Worm (Caenorhabditis elegans) whole organism, young adult: ENCODE results near the gene F07F6.1.

ENCODE experiments used
- B0336.3 ChIP-seq: fragments of 200-800 bp; sonication (Bioruptor generic); IDR thresholded peaks from 2 replicates; pipeline ENCODE4 v1.3.6; 2022; ENCODE audit warnings: missing genetic modification characterization, missing compliant biosample characterization
- F37B4.10 ChIP-seq: fragments of 200-800 bp; sonication (Bioruptor generic); IDR thresholded peaks from 2 replicates; pipeline ENCODE4 v1.3.6; 2022; ENCODE audit warnings: missing genetic modification characterization, missing compliant biosample characterization
- F39B2.1 ChIP-seq: fragments of 200-800 bp; sonication (Bioruptor generic); IDR thresholded peaks from 2 replicates; pipeline ENCODE4 v1.3.6; 2022; ENCODE audit warnings: missing genetic modification reagents, missing genetic modification characterization, missing compliant biosample characterization
- Y53G8AR.9 ChIP-seq: fragments of 200-800 bp; sonication (Bioruptor generic); conservative IDR thresholded peaks from 2 replicates; pipeline ENCODE4 v1.3.6; 2022; ENCODE audit warnings: missing genetic modification reagents, missing genetic modification characterization, missing compliant biosample characterization
- ZK185.1 ChIP-seq: sonication (generic microtip); optimal IDR thresholded peaks from 2 replicates; lab custom pipeline; 2016; ENCODE audit warnings: mild to moderate bottlenecking, missing genetic modification characterization, missing compliant biosample characterization; ENCODE audit not compliant: poor library complexity, severe bottlenecking
- ama-1 ChIP-seq, 3 experiments: fragments of 150-350 bp in 1 of 3; sonication (generic microtip) in 2 of 3; optimal IDR thresholded peaks; 2 replicates each; lab custom pipeline; 2014 to 2018; ENCODE audit warnings: missing biosample characterization in 2 of 3, missing genetic modification characterization in 2 of 3, missing genetic modification reagents in 2 of 3
- aptf-3 ChIP-seq: fragments of 200-800 bp; sonication (Bioruptor generic); IDR thresholded peaks from 2 replicates; pipeline ENCODE4 v1.3.6; 2022; ENCODE audit warnings: missing genetic modification characterization, missing compliant biosample characterization
- atf-7 ChIP-seq: sonication (generic microtip); optimal IDR thresholded peaks from 2 replicates; lab custom pipeline; 2017; ENCODE audit warnings: mild to moderate bottlenecking, missing genetic modification characterization, missing compliant biosample characterization
- bed-1 ChIP-seq: fragments of 200-800 bp; sonication (Bioruptor generic); IDR thresholded peaks from 2 replicates; pipeline ENCODE4 v1.3.6; 2022; ENCODE audit warnings: missing genetic modification reagents, missing genetic modification characterization, missing compliant biosample characterization
- ceh-91 ChIP-seq: fragments of 200-800 bp; sonication (Bioruptor generic); IDR thresholded peaks from 2 replicates; pipeline ENCODE4 v1.3.6; 2022; ENCODE audit warnings: missing genetic modification reagents, missing genetic modification characterization, missing compliant biosample characterization
- chd-7 ChIP-seq: sonication (generic microtip); optimal IDR thresholded peaks from 2 replicates; lab custom pipeline; 2016; ENCODE audit warnings: mild to moderate bottlenecking, missing genetic modification characterization, moderate library complexity, missing compliant biosample characterization
- die-1 ChIP-seq: sonication (generic microtip); optimal IDR thresholded peaks from 2 replicates; lab custom pipeline; 2016; ENCODE audit warnings: missing genotype, mild to moderate bottlenecking, missing genetic modification characterization, missing compliant biosample characterization
- hlh-12 ChIP-seq: sonication (generic microtip); optimal IDR thresholded peaks from 2 replicates; lab custom pipeline; 2016; ENCODE audit warnings: missing genetic modification characterization, missing compliant biosample characterization
- hmg-1.2 ChIP-seq: fragments of 200-800 bp; sonication (Bioruptor generic); IDR thresholded peaks from 2 replicates; pipeline ENCODE4 v1.3.6; 2022; ENCODE audit warnings: missing genetic modification reagents, missing genetic modification characterization, missing compliant biosample characterization
- hmg-20 ChIP-seq: fragments of 200-800 bp; sonication (Bioruptor generic); IDR thresholded peaks from 2 replicates; pipeline ENCODE4 v1.3.6; 2022; ENCODE audit warnings: missing genetic modification reagents, missing genetic modification characterization, missing compliant biosample characterization
- let-526 ChIP-seq: fragments of 200-800 bp; sonication (Bioruptor generic); IDR thresholded peaks from 2 replicates; pipeline ENCODE4 v1.3.6; 2022; ENCODE audit warnings: missing genetic modification reagents, missing genetic modification characterization, missing compliant biosample characterization
- let-607 ChIP-seq, 2 experiments: fragments of 200-800 bp in 1 of 2; sonication (Bioruptor generic) in 1 of 2; sonication (generic microtip) in 1 of 2; optimal IDR thresholded peaks; 2 replicates each; lab custom pipeline; 2016 to 2018; ENCODE audit warnings: mild to moderate bottlenecking in 2 of 2, missing compliant biosample characterization in 2 of 2, missing genetic modification characterization in 2 of 2, moderate library complexity in 2 of 2, missing genotype in 1 of 2
- lin-26 ChIP-seq: fragments of 200-800 bp; sonication (Bioruptor generic); IDR thresholded peaks from 2 replicates; pipeline ENCODE4 v1.3.6; 2022; ENCODE audit warnings: missing genetic modification reagents, missing genetic modification characterization, missing compliant biosample characterization
- lsy-27 ChIP-seq: sonication (generic microtip); optimal IDR thresholded peaks from 2 replicates; lab custom pipeline; 2017; ENCODE audit warnings: missing genetic modification characterization, mild to moderate bottlenecking, missing compliant biosample characterization, antibody characterized with exemption, missing genotype, borderline replicate concordance; ENCODE audit not compliant: insufficient read depth
- madf-6 ChIP-seq: fragments of 200-800 bp; sonication (Bioruptor generic); IDR thresholded peaks from 2 replicates; pipeline ENCODE4 v1.3.6; 2022; ENCODE audit warnings: missing genetic modification reagents, missing genetic modification characterization, missing compliant biosample characterization
- madf-8 ChIP-seq: fragments of 200-800 bp; sonication (Bioruptor generic); conservative IDR thresholded peaks from 2 replicates; pipeline ENCODE4 v1.3.6; 2022; ENCODE audit warnings: missing genetic modification reagents, missing genetic modification characterization, missing compliant biosample characterization
- mes-4 ChIP-seq: sonication (generic microtip); optimal IDR thresholded peaks from 2 replicates; lab custom pipeline; 2016; ENCODE audit warnings: missing genotype, missing genetic modification characterization, missing compliant biosample characterization
- nhr-27 ChIP-seq: fragments of 200-800 bp; sonication (Bioruptor generic); optimal IDR thresholded peaks from 2 replicates; lab custom pipeline; 2018; ENCODE audit warnings: mild to moderate bottlenecking, missing genetic modification characterization, moderate library complexity, missing compliant biosample characterization
- pbrm-1 ChIP-seq: fragments of 200-800 bp; sonication (Bioruptor generic); IDR thresholded peaks from 2 replicates; pipeline ENCODE4 v1.3.6; 2022; ENCODE audit warnings: missing genetic modification reagents, missing genetic modification characterization, missing compliant biosample characterization
- pha-4 ChIP-seq: fragments of 150-350 bp; sonication (generic microtip); optimal IDR thresholded peaks from 2 replicates; lab custom pipeline; 2014; ENCODE audit warnings: missing biosample characterization, missing genetic modification reagents, missing genetic modification characterization
- rec-8 ChIP-seq, 2 experiments: sonication (generic microtip); optimal IDR thresholded peaks; 2 replicates each; lab custom pipeline; 2016; ENCODE audit warnings: mild to moderate bottlenecking in 2 of 2, missing genetic modification characterization in 2 of 2, missing genetic modification reagents in 2 of 2, missing genotype in 2 of 2, missing biosample characterization in 1 of 2, missing compliant biosample characterization in 1 of 2, moderate library complexity in 1 of 2
- rpc-1 ChIP-seq, 2 experiments: fragments of 150-350 bp in 1 of 2; sonication (generic microtip) in 1 of 2; optimal IDR thresholded peaks; 2 replicates each; lab custom pipeline; 2014 to 2018; ENCODE audit warnings: missing biosample characterization in 1 of 2, missing genetic modification characterization in 1 of 2, missing genetic modification reagents in 1 of 2, missing genotype in 1 of 2
- snpc-1.3 ChIP-seq: sonication (generic microtip); optimal IDR thresholded peaks from 2 replicates; lab custom pipeline; 2017; ENCODE audit warnings: missing genetic modification characterization, mild to moderate bottlenecking, missing compliant biosample characterization, antibody characterized with exemption, moderate library complexity, missing genotype, missing genetic modification reagents; ENCODE audit not compliant: insufficient read depth
- sptf-2 ChIP-seq: fragments of 200-800 bp; sonication (Bioruptor generic); optimal IDR thresholded peaks from 2 replicates; lab custom pipeline; 2018; ENCODE audit warnings: mild to moderate bottlenecking, missing genetic modification characterization, missing compliant biosample characterization
- tbp1 ChIP-seq: fragments of 200-800 bp; sonication (Bioruptor generic); optimal IDR thresholded peaks from 2 replicates; lab custom pipeline; 2018; ENCODE audit warnings: mild to moderate bottlenecking, missing genetic modification characterization, missing compliant biosample characterization
- unc-130 ChIP-seq: sonication (generic microtip); optimal IDR thresholded peaks from 2 replicates; lab custom pipeline; 2016; ENCODE audit warnings: missing genetic modification reagents, missing genetic modification characterization, missing compliant biosample characterization
- unc-62 ChIP-seq: fragments of 150-350 bp; optimal IDR thresholded peaks from 2 replicates; lab custom pipeline; 2014; ENCODE audit warnings: missing biosample characterization, missing genetic modification reagents, missing genetic modification characterization

Gene F07F6.1

DNA sequence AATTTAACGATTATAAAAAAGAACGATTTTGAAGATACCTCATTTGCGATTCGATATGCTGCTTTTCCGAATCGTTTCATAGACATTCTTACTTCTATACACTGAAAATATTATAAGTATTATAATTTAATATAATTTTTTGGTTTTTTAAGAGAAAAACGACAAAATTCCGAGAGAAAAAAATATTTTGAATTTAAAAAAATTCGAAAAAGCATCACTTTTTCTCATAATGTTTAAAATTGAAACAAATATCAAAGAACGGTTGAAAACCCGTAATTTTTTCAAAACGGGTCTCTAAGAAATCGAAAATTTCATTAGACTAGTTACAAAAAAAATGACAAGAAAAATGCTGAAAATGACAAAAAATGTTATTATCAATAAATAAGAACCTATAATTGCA, 42.1 kb upstream of the F07F6.1 start, which contains the start of gene pink-1:
TSS of gene pink-1 (minus strand) at position 101 of the 400 bp plus-strand sequence.
- TF ChIP-seq lsy-27 (tag; lab: Kevin White, UChicago), result no peak

- TF ChIP-seq hmg-1.2 (GFP tag; lab: Robert Waterston, UW), result peak; percentile 83; the same call in 1 of the 2 replicates
- no peak for TF ChIP-seq F37B4.10 (GFP tag; lab: Robert Waterston, UW)
- no peak for TF ChIP-seq ceh-91 (GFP tag; lab: Robert Waterston, UW)
Observed at ce11 chrII:5398779-5399178, 38.9 kb upstream of the F07F6.1 start, which contains the start of gene fbxl-3. TSS of gene fbxl-3 (minus strand) at chrII:5398902.

DNA sequence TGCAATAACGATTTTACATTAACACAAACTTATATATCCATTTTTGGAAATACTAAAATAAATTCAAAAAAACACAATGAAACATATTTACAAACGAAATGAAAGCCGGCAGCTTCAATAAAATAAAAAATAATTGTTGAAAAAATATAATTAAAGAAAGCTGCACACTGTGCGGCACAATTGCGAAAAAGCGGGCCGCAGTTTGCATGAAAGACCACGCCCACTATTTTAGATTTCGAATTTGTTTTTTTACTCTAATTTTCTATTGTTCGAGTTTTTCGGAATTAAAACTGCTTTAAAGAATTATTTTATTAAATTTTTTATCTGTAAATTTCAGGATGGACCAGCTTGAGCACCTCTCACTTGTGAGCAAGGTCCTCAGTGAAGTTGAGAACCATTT, 38.5 kb upstream of the F07F6.1 start, which contains the start of gene mog-5:
TSS of gene mog-5 (plus strand) at position 338 of the 400 bp plus-strand sequence.
- TF ChIP-seq Y53G8AR.9 (no peak), pbrm-1 (no peak), snpc-1.3 (tag; lab: Kevin White, UChicago) (peak; percentile 23), chd-7 (tag; lab: Kevin White, UChicago) (no peak), nhr-27 (tag; lab: Kevin White, UChicago) (no peak), rpc-1 (optimal IDR thresholded peaks at IDR 0.05; lab: Kevin White, UChicago) (peak; percentile 14), rpc-1 (tag; optimal IDR thresholded peaks at IDR 0.05; lab: Kevin White, UChicago) (no peak), unc-62 (GFP tag; lab: Kevin White, UChicago) (no peak), madf-6 (GFP tag; lab: Robert Waterston, UW) (no peak), ama-1 (optimal IDR thresholded peaks at IDR 0.05; lab: Kevin White, UChicago) (no peak), ama-1 (GFP tag; optimal IDR thresholded peaks at IDR 0.05; lab: Kevin White, UChicago) (no peak), pha-4 (tag; lab: Kevin White, UChicago) (peak; percentile 22), bed-1 (no peak)
- TF ChIP-seq, all 124 proteins: peak for 3

- no peak for TF ChIP-seq ZK185.1 (tag; lab: Kevin White, UChicago)
- no peak for TF ChIP-seq hmg-1.2 (GFP tag; lab: Robert Waterston, UW)
- TF ChIP-seq rec-8 (tag; optimal IDR thresholded peaks at IDR 0.05; lab: Kevin White, UChicago), result no peak
- TF ChIP-seq mes-4 (tag; lab: Kevin White, UChicago), result no peak
- no peak for TF ChIP-seq hlh-12 (tag; lab: Kevin White, UChicago)
- no peak for TF ChIP-seq F39B2.1 (GFP tag; lab: Robert Waterston, UW)
- TF ChIP-seq aptf-3, result no peak
- no peak for TF ChIP-seq unc-62 (GFP tag; lab: Kevin White, UChicago)
- TF ChIP-seq let-526, result no peak
- no peak for TF ChIP-seq B0336.3 (GFP tag; lab: Robert Waterston, UW)
- TF ChIP-seq madf-8 (GFP tag; lab: Robert Waterston, UW), result no peak
- TF ChIP-seq tbp1, result no peak
- TF ChIP-seq lin-26 (GFP tag; lab: Robert Waterston, UW), result no peak
- TF ChIP-seq sptf-2 (GFP tag; lab: Kevin White, UChicago), result no peak
- no peak for TF ChIP-seq hmg-20 (GFP tag; lab: Robert Waterston, UW)
- no peak for TF ChIP-seq die-1 (tag; lab: Kevin White, UChicago)
- no peak for TF ChIP-seq let-607 (tag; optimal IDR thresholded peaks at IDR 0.05; lab: Kevin White, UChicago)
- no peak for TF ChIP-seq atf-7
- TF ChIP-seq unc-130 (GFP tag; lab: Kevin White, UChicago), result no peak
- TF ChIP-seq, all 124 proteins: peak for 0
Observed at ce11 chrII:5407548-5407947, 30.1 kb upstream of the F07F6.1 start, which contains the start of gene clec-141. TSS of gene clec-141 (minus strand) at chrII:5407648.
